Worm (Caenorhabditis elegans): Measurements from ENCODE around the gene F54F7.10.

F54F7.10 gene

DNA sequence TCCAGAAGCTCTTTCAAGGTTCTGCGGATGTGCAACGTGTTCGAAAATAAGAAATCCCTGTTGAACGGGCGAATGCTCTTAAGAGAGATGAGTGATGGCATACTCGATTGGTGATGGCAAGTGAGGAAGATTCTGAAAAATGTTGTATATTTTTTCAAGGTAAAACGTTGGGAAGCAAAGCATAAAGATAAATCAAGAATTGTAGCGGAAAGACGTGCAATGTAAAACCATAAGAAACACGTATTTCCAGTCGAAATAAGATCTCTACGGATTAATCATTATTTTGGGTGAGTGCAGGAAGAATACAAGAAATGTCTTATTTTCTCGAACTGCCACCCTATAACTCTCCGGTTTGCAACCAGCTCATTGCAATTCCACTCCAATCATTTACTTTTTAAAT lies 5.9 kb downstream of the F54F7.10 start, which contains the start of gene dot-1.2:
dot-1.2 (minus strand) TSS at position 101 of the 400 bp plus-strand sequence.
- TF ChIP-seq cog-1 (tag; optimal IDR thresholded peaks at IDR 0.05) (no peak), ref-1 (GFP tag; conservative IDR thresholded peaks at IDR 0.05) (no peak), med-1 (GFP tag; optimal IDR thresholded peaks at IDR 0.05; ENCODE audit: insufficient read depth) (no peak), ztf-23 (GFP tag; IDR thresholded peaks at IDR 0.05) (no peak), flt-1 (GFP tag; IDR thresholded peaks at IDR 0.05) (no peak), klf-2 (GFP tag; conservative IDR thresholded peaks at IDR 0.05) (no peak), T22C8.4 (GFP tag; IDR thresholded peaks at IDR 0.05) (no peak), ztf-29 (GFP tag; IDR thresholded peaks at IDR 0.05) (no peak), tab-1 (GFP tag; IDR thresholded peaks at IDR 0.05) (no peak)

DNA sequence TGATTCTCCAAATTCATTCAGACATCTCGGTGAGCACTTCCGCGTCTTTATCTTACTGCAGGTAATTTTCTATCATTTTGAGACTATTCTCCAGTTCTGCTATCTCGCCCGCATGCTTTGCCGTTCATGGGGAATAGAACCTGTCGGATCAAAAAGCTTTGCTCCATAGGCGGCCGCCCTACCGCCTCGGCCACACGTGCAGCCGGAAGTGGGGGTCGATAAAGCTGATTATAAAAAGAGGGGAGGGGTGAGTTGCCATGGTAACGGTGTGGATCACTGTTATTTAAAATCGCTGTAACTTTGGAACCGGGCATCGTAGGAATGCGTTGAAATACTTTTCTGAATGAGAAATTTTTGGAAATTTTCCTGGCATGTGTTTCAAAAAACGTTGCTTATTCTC lies 7.0 kb downstream of the F54F7.10 start:
- TF ChIP-seq ztf-23 (GFP tag; IDR thresholded peaks at IDR 0.05) (no peak), ztf-29 (GFP tag; IDR thresholded peaks at IDR 0.05) (no peak)

DNA sequence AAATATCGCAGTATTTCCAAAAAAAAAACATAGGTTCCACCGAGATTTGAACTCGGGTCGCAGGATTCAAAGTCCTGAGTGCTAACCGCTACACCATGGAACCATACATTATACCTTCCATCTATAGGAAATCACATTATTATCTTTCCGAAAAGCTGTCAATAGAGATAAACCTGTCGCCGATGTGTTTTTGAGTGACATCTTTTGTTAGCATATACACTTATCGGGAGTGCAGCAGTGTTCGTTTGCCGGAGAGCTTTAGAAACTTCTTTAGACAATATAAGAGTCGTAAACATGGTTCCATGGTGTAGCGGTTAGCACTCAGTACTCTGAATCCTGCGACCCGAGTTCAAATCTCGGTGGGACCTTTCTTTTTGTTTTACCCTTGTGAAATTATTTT lies 8.8 kb downstream of the F54F7.10 start:
- no peak for TF ChIP-seq flt-1 (GFP tag; IDR thresholded peaks at IDR 0.05)
- TF ChIP-seq T22C8.4 (GFP tag; IDR thresholded peaks at IDR 0.05) = no peak
- no peak for TF ChIP-seq ztf-29 (GFP tag; IDR thresholded peaks at IDR 0.05)
- no peak for TF ChIP-seq med-1 (GFP tag; optimal IDR thresholded peaks at IDR 0.05; ENCODE audit: insufficient read depth)
- no peak for TF ChIP-seq klf-2 (GFP tag; conservative IDR thresholded peaks at IDR 0.05)
- no peak for TF ChIP-seq cog-1 (tag; optimal IDR thresholded peaks at IDR 0.05)
- no peak for TF ChIP-seq ref-1 (GFP tag; conservative IDR thresholded peaks at IDR 0.05)
- TF ChIP-seq ztf-23 (GFP tag; IDR thresholded peaks at IDR 0.05) = no peak
- no peak for TF ChIP-seq tab-1 (GFP tag; IDR thresholded peaks at IDR 0.05)

ce11 chrX:11875260-11875659 lies 11.9 kb downstream of the F54F7.10 start, which contains the start of gene Y62H9A.1:
Y62H9A.1 (plus strand) TSS chrX:11875541.
- TF ChIP-seq ref-1 (GFP tag; conservative IDR thresholded peaks at IDR 0.05) (no peak), klf-2 (GFP tag; conservative IDR thresholded peaks at IDR 0.05) (no peak), cog-1 (tag; optimal IDR thresholded peaks at IDR 0.05) (no peak), tab-1 (GFP tag; IDR thresholded peaks at IDR 0.05) (no peak), flt-1 (GFP tag; IDR thresholded peaks at IDR 0.05) (no peak), T22C8.4 (GFP tag; IDR thresholded peaks at IDR 0.05) (no peak), ztf-23 (GFP tag; IDR thresholded peaks at IDR 0.05) (no peak), med-1 (GFP tag; optimal IDR thresholded peaks at IDR 0.05; ENCODE audit: insufficient read depth) (no peak), ztf-29 (GFP tag; IDR thresholded peaks at IDR 0.05) (no peak)

DNA sequence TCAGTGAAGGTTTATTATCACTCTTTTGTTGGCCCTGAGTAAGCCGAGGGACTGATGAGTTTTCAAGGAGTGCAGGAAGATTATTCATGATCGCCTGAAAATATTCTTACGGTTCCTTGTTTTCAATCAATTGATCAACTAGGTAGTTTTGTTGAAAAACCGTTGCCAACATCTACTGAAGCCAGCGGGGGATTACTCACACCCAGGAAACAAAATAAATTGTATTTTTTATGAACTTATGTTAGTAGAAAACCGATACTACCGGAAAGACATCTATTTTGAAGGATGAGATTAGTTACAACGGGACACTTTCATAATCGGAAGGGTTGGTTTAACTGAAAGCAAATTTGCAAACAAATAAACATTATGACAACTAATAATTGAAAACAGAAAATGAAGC lies 14.7 kb downstream of the F54F7.10 start, which contains the start of gene Y62H9A.2:
Y62H9A.2 (minus strand) TSS at position 101 of the 400 bp plus-strand sequence.
- no peak for TF ChIP-seq klf-2 (GFP tag; conservative IDR thresholded peaks at IDR 0.05)
- no peak for TF ChIP-seq ref-1 (GFP tag; conservative IDR thresholded peaks at IDR 0.05)
- no peak for TF ChIP-seq med-1 (GFP tag; optimal IDR thresholded peaks at IDR 0.05; ENCODE audit: insufficient read depth)
- no peak for TF ChIP-seq ztf-23 (GFP tag; IDR thresholded peaks at IDR 0.05)
- no peak for TF ChIP-seq flt-1 (GFP tag; IDR thresholded peaks at IDR 0.05)
- TF ChIP-seq ztf-29 (GFP tag; IDR thresholded peaks at IDR 0.05) = no peak
- no peak for TF ChIP-seq cog-1 (tag; optimal IDR thresholded peaks at IDR 0.05)

- TF ChIP-seq T22C8.4 (GFP tag; IDR thresholded peaks at IDR 0.05) (no peak), ztf-23 (GFP tag; IDR thresholded peaks at IDR 0.05) (no peak), med-1 (GFP tag; optimal IDR thresholded peaks at IDR 0.05; ENCODE audit: insufficient read depth) (no peak), cog-1 (tag; optimal IDR thresholded peaks at IDR 0.05) (no peak), ztf-29 (GFP tag; IDR thresholded peaks at IDR 0.05) (no peak), klf-2 (GFP tag; conservative IDR thresholded peaks at IDR 0.05) (no peak), tab-1 (GFP tag; IDR thresholded peaks at IDR 0.05) (no peak), flt-1 (GFP tag; IDR thresholded peaks at IDR 0.05) (no peak), ref-1 (GFP tag; conservative IDR thresholded peaks at IDR 0.05) (no peak)
Measured at ce11 chrX:11879871-11880270, 16.5 kb downstream of the F54F7.10 start, which contains the start of the genes Y62H9A.3 and Y62H9A.4. Y62H9A.3 (minus strand) TSS chrX:11879971. Y62H9A.4 (plus strand) TSS chrX:11880126.

DNA sequence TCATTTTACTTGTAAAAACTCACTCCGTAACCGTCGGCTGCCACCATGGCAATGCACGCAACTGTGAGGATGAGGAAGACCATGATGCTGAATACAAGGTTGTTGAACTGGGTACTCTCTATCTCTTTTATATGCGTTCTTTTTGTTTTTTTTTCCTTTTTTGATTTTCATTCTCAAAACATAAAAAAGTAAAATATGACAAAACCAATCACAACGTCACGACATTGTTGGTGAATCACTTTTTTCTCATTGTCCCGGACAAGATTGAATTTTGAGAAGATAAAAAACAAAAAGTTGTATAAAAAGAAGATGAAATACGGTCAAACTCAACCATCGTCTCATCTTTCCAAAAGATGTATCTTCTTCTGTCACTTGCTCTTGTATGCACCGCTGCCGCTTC lies 19.4 kb downstream of the F54F7.10 start, which contains the start of the genes Y62H9A.5 and ule-5:
Y62H9A.5 (minus strand) TSS at position 101 of the 400 bp plus-strand sequence.
ule-5 (plus strand) TSS at position 328 of the 400 bp plus-strand sequence.
- TF ChIP-seq T22C8.4 (GFP tag; IDR thresholded peaks at IDR 0.05) (no peak), ref-1 (GFP tag; conservative IDR thresholded peaks at IDR 0.05) (no peak), ztf-23 (GFP tag; IDR thresholded peaks at IDR 0.05) (no peak), tab-1 (GFP tag; IDR thresholded peaks at IDR 0.05) (no peak), flt-1 (GFP tag; IDR thresholded peaks at IDR 0.05) (no peak), ztf-29 (GFP tag; IDR thresholded peaks at IDR 0.05) (no peak), cog-1 (tag; optimal IDR thresholded peaks at IDR 0.05) (no peak), med-1 (GFP tag; optimal IDR thresholded peaks at IDR 0.05; ENCODE audit: insufficient read depth) (no peak)

- no peak for TF ChIP-seq med-1 (GFP tag; optimal IDR thresholded peaks at IDR 0.05; ENCODE audit: insufficient read depth)
- TF ChIP-seq flt-1 (GFP tag; IDR thresholded peaks at IDR 0.05) = no peak
Measured at ce11 chrX:11885577-11885976, 22.2 kb downstream of the F54F7.10 start, which contains the start of gene Y62H9A.7. Y62H9A.7 (minus strand) TSS chrX:11885677.

- no peak for TF ChIP-seq ztf-29 (GFP tag; IDR thresholded peaks at IDR 0.05)
- no peak for TF ChIP-seq med-1 (GFP tag; optimal IDR thresholded peaks at IDR 0.05; ENCODE audit: insufficient read depth)
- no peak for TF ChIP-seq T22C8.4 (GFP tag; IDR thresholded peaks at IDR 0.05)
- TF ChIP-seq ztf-23 (GFP tag; IDR thresholded peaks at IDR 0.05) = no peak
- no peak for TF ChIP-seq tab-1 (GFP tag; IDR thresholded peaks at IDR 0.05)
- no peak for TF ChIP-seq klf-2 (GFP tag; conservative IDR thresholded peaks at IDR 0.05)
- no peak for TF ChIP-seq flt-1 (GFP tag; IDR thresholded peaks at IDR 0.05)
- no peak for TF ChIP-seq ref-1 (GFP tag; conservative IDR thresholded peaks at IDR 0.05)
- no peak for TF ChIP-seq cog-1 (tag; optimal IDR thresholded peaks at IDR 0.05)
Measured at ce11 chrX:11892328-11892727, 28.9 kb downstream of the F54F7.10 start, which contains the start of gene Y62H9A.8. Y62H9A.8 (minus strand) TSS chrX:11892428.

DNA sequence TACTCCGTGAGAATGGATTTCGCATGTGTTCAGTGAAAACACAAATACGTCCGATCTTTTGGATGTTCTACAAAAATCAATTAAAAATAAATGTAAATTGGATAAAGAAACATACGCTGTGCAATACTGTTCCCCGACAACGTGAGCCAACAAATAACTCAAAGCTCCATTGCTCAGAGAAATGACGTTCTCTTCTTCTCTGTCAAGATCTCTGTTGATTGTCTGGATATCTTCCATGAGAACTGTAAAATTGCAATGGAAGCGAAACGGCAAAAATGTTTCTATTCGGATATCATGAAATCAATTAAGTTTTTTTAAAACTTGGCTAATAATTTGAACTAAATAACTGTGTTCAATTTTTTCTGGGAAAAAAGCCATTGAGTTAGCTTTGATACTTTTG lies 33.3 kb downstream of the F54F7.10 start:
- TF ChIP-seq med-1 (GFP tag; optimal IDR thresholded peaks at IDR 0.05; ENCODE audit: insufficient read depth) (no peak), klf-2 (GFP tag; conservative IDR thresholded peaks at IDR 0.05) (no peak), ztf-23 (GFP tag; IDR thresholded peaks at IDR 0.05) (no peak), ref-1 (GFP tag; conservative IDR thresholded peaks at IDR 0.05) (no peak), T22C8.4 (GFP tag; IDR thresholded peaks at IDR 0.05) (no peak), ztf-29 (GFP tag; IDR thresholded peaks at IDR 0.05) (no peak), tab-1 (GFP tag; IDR thresholded peaks at IDR 0.05) (no peak), flt-1 (GFP tag; IDR thresholded peaks at IDR 0.05) (no peak), cog-1 (tag; optimal IDR thresholded peaks at IDR 0.05) (no peak)

All from whole organism, midembryonic.